Worm (Caenorhabditis elegans): ENCODE measurements around the gene trp-1.

The trp-1 gene

DNA sequence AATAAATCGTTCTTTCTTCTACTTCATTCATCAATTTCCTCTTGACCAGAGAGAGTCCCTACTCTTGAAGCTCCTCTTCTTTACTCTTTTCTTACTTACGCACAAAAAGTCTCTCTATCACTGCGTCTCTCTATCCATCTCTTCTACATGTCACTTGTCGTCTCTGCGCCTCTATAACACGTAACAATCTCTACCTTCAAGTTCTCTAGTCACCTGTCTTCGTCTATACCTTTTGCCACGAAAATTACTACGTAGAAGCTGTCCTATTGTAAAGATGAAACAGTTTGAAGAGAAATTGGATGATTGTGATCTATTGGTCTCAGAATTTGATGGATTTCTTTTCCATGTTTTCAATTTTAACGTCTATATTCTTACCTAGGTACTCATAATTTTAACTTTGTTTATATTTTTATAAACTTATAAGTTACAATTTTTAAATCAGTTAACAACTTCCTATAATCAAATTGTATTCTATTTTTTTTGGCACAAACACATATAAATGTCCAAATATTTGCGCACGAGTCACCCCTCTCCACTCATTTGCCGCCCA lies 22.0 kb downstream of the trp-1 start, which contains the start of gene C02D5.2 (continued):
- TF ChIP-seq hlh-11 (tag; optimal IDR thresholded peaks at IDR 0.05) (peak; percentile 49), nhr-41 (GFP tag; IDR thresholded peaks at IDR 0.05) (no peak), ceh-62 (tag; optimal IDR thresholded peaks at IDR 0.05) (no peak), mxl-2 (GFP tag; conservative IDR thresholded peaks at IDR 0.05) (no peak), tra-1 (GFP tag; IDR thresholded peaks at IDR 0.05) (no peak), lsy-2 (tag; optimal IDR thresholded peaks at IDR 0.05) (peak in 1 of 2 experiments; percentile 49), zip-2 (tag; optimal IDR thresholded peaks at IDR 0.05) (no peak), unc-62 (GFP tag; optimal IDR thresholded peaks at IDR 0.05 in 1 of 2) (no peak), unc-62 (tag; optimal IDR thresholded peaks at IDR 0.05) (no peak), F10B5.3 (tag; optimal IDR thresholded peaks at IDR 0.05) (no peak)

DNA sequence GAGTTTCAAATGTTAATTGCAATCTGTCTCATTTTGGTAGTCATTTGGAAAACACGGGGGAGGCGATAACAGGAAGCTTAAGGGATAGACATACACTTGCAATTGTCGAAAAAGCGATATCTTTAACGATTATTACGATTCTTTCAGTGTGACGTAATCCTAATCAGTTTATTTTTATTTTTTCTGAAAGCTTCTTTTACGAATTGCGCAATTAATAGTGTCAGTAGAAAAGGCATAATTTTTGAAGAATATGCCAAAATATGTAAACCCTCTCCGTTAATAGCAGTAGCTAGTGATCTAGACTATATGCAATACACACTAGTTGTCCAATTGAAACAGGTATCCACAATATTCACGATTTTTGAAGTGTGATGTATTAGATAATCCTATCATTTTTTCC lies 25.5 kb downstream of the trp-1 start:
- no peak for TF ChIP-seq T26A8.4 (GFP tag; IDR thresholded peaks at IDR 0.05)
- no peak for TF ChIP-seq spr-3 (GFP tag; optimal IDR thresholded peaks at IDR 0.05)
- no peak for TF ChIP-seq spr-1 (tag; optimal IDR thresholded peaks at IDR 0.05)
- TF ChIP-seq madf-5 (GFP tag; IDR thresholded peaks at IDR 0.05) = no peak
- TF ChIP-seq nhr-25 (tag; optimal IDR thresholded peaks at IDR 0.05; ENCODE audit: borderline replicate concordance, insufficient read depth) = no peak
- no peak for TF ChIP-seq ceh-32 (tag; optimal IDR thresholded peaks at IDR 0.05; ENCODE audit: poor library complexity)
- no peak for TF ChIP-seq unc-39 (tag; optimal IDR thresholded peaks at IDR 0.05)
- TF ChIP-seq nhr-11 (tag; optimal IDR thresholded peaks at IDR 0.05) = no peak
- no peak for TF ChIP-seq mdt-29 (GFP tag; IDR thresholded peaks at IDR 0.05)
- no peak for TF ChIP-seq daf-8 (GFP tag; IDR thresholded peaks at IDR 0.05)

DNA sequence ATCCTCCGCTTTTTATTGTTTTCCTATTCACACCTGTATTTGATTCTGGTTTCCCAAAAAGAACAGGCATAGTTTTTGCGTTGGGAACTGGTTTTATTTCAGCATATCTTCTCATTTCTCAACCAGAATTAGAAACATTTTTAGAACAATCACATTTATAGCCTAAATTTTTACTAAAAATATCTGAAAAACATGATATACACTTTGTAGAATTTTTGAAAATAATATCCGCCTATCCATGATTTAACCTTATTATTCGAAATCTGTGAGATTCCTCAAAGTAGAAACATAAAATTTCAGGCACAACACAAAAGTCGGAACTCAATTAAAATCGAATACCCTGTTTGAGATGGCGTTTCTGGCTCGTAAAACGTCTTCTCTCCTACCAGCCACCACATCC lies 25.9 kb downstream of the trp-1 start, which contains the start of gene acdh-6:
acdh-6 (plus strand) TSS at position 301 of the 400 bp plus-strand sequence.
- TF ChIP-seq ceh-82 (tag; optimal IDR thresholded peaks at IDR 0.05) (no peak), mdl-1 (tag; optimal IDR thresholded peaks at IDR 0.05) (no peak), fkh-10 (GFP tag; optimal IDR thresholded peaks at IDR 0.05) (no peak), Y105C5A.15 (GFP tag; IDR thresholded peaks at IDR 0.05) (no peak), dve-1 (tag; optimal IDR thresholded peaks at IDR 0.05; ENCODE audit: insufficient read depth) (no peak), ama-1 (optimal IDR thresholded peaks at IDR 0.05) (no peak), pha-4 (GFP tag; IDR thresholded peaks at IDR 0.05) (no peak), pha-4 (tag; optimal IDR thresholded peaks at IDR 0.05) (no peak), zfp-3 (GFP tag; conservative IDR thresholded peaks at IDR 0.05) (no peak), zip-2 (tag; optimal IDR thresholded peaks at IDR 0.05) (no peak), lin-38 (GFP tag; IDR thresholded peaks at IDR 0.05) (no peak), F44E2.7 (GFP tag; IDR thresholded peaks at IDR 0.05) (no peak), mxl-2 (GFP tag; conservative IDR thresholded peaks at IDR 0.05) (no peak), Y75B8A.6 (GFP tag; IDR thresholded peaks at IDR 0.05) (no peak), ceh-44 (GFP tag; IDR thresholded peaks at IDR 0.05) (no peak), ZK546.5 (tag; optimal IDR thresholded peaks at IDR 0.05) (no peak), ztf-7 (tag; optimal IDR thresholded peaks at IDR 0.05) (no peak), unc-62 (GFP tag; optimal IDR thresholded peaks at IDR 0.05 in 1 of 2) (no peak), unc-62 (tag; optimal IDR thresholded peaks at IDR 0.05) (no peak), set-16 (GFP tag; IDR thresholded peaks at IDR 0.05) (no peak), tra-1 (GFP tag; IDR thresholded peaks at IDR 0.05) (no peak)

DNA sequence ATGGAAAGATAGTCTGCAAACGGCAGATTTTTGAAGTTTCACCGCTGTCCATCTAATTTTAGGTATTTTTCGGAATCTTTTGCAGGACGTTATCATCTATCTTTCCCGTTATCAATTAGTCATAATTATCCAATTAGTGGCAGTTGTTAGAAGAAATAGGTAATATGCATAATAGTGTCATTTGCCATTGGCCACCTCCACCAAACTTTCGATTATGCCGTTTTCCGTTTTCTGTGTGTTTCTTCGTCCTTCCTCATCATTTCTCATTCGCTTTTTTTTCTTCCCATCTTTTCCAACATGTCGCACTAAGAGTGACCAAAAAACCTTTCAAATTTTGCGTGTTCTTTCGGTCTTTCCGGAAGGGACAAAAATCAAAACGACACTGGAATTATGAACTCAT lies 29.4 kb downstream of the trp-1 start:
- TF ChIP-seq unc-39 (tag; optimal IDR thresholded peaks at IDR 0.05) = no peak
- no peak for TF ChIP-seq ceh-20 (GFP tag; IDR thresholded peaks at IDR 0.05)
- TF ChIP-seq lim-7 (GFP tag; IDR thresholded peaks at IDR 0.05) = no peak
- TF ChIP-seq tag-97 (GFP tag; IDR thresholded peaks at IDR 0.05) = no peak
